Fruit fly (Drosophila melanogaster) whole organism, wandering third instar larva: ENCODE data around the gene CG13877.

ENCODE experiments used
- Abd-B ChIP-seq: fragments of >200 bp; optimal IDR thresholded peaks from 2 replicates; lab custom pipeline; 2017; ENCODE audit warnings: missing biosample characterization, missing genetic modification characterization
- CG32264 ChIP-seq: fragments of 200-800 bp; sonication (Bioruptor generic); optimal IDR thresholded peaks from 2 replicates; lab custom pipeline; 2016; ENCODE audit warnings: missing biosample characterization, missing genetic modification characterization
- CG9705 ChIP-seq: fragments of 200-800 bp; sonication (Bioruptor generic); optimal IDR thresholded peaks from 2 replicates; lab custom pipeline; 2018; ENCODE audit warnings: missing biosample characterization, mild to moderate bottlenecking, missing genetic modification characterization
- CrebA ChIP-seq: fragments of 200-800 bp; sonication (Bioruptor generic); optimal IDR thresholded peaks from 2 replicates; lab custom pipeline; 2016; ENCODE audit warnings: missing biosample characterization, mild to moderate bottlenecking, missing genetic modification characterization, borderline replicate concordance
- Dfd ChIP-seq: fragments of >200 bp; optimal IDR thresholded peaks from 2 replicates; lab custom pipeline; 2017; ENCODE audit warnings: missing biosample characterization, missing genetic modification characterization
- Dif ChIP-seq: fragments of 200-275, 200-300 bp; sonication (Bioruptor generic); optimal IDR thresholded peaks from 2 replicates; lab custom pipeline; 2018; ENCODE audit warnings: missing biosample characterization, missing genetic modification characterization; ENCODE audit not compliant: partially characterized antibody
- GATAd ChIP-seq: sonication (Bioruptor generic); optimal IDR thresholded peaks from 2 replicates; lab custom pipeline; 2016; ENCODE audit warnings: missing biosample characterization, missing genetic modification characterization
- HLH106 ChIP-seq: fragments of 200-800 bp; optimal IDR thresholded peaks from 3 replicates; lab custom pipeline; 2019; ENCODE audit warnings: missing biosample characterization, mild to moderate bottlenecking, missing genetic modification characterization, moderate library complexity
- Hnf4 ChIP-seq: fragments of 200-800 bp; sonication (Bioruptor generic); optimal IDR thresholded peaks from 2 replicates; lab custom pipeline; 2016; ENCODE audit warnings: missing biosample characterization, mild to moderate bottlenecking, missing genetic modification characterization
- Hr78 ChIP-seq: fragments of >200 bp; optimal IDR thresholded peaks from 2 replicates; lab custom pipeline; 2017; ENCODE audit warnings: missing biosample characterization, missing genetic modification characterization
- Hr83 ChIP-seq: fragments of 200-300 bp; sonication (Bioruptor generic); optimal IDR thresholded peaks from 2 replicates; lab custom pipeline; 2016; ENCODE audit warnings: missing biosample characterization, mild to moderate bottlenecking, missing genetic modification characterization, moderate library complexity; ENCODE audit not compliant: poor library complexity, severe bottlenecking
- Jra ChIP-seq: sonication (Bioruptor generic); optimal IDR thresholded peaks from 2 replicates; lab custom pipeline; 2016; ENCODE audit warnings: missing biosample characterization, missing genetic modification characterization
- Mio ChIP-seq: sonication (Bioruptor generic); optimal IDR thresholded peaks from 2 replicates; lab custom pipeline; 2016; ENCODE audit warnings: missing biosample characterization, missing genetic modification characterization
- Myc ChIP-seq: fragments of >200 bp; optimal IDR thresholded peaks from 2 replicates; lab custom pipeline; 2017
- N ChIP-seq: fragments of >200 bp; optimal IDR thresholded peaks from 2 replicates; lab custom pipeline; 2018; ENCODE audit warnings: missing biosample characterization, missing external identifiers, missing genetic modification characterization
- OdsH ChIP-seq: fragments of 200-800 bp; sonication (Bioruptor generic); optimal IDR thresholded peaks from 2 replicates; lab custom pipeline; 2016; ENCODE audit warnings: missing biosample characterization, mild to moderate bottlenecking, missing genetic modification characterization
- Rel ChIP-seq, 2 experiments: fragments of 200-800 bp; sonication (Bioruptor generic) in 1 of 2; optimal IDR thresholded peaks; 2 replicates in 1 of 2; 3 replicates in 1 of 2; lab custom pipeline; 2016 to 2019; ENCODE audit warnings: mild to moderate bottlenecking in 2 of 2, missing biosample characterization in 2 of 2, missing genetic modification characterization in 2 of 2, moderate library complexity in 1 of 2
- Sp1 ChIP-seq: fragments of 200-800 bp; sonication (Bioruptor generic); optimal IDR thresholded peaks from 3 replicates; lab custom pipeline; 2019; ENCODE audit warnings: missing biosample characterization, mild to moderate bottlenecking, missing genetic modification characterization, moderate library complexity
- Vsx2 ChIP-seq: fragments of 200-300, 225-300 bp; sonication (Bioruptor generic); optimal IDR thresholded peaks from 2 replicates; lab custom pipeline; 2018; ENCODE audit warnings: missing biosample characterization, missing genetic modification characterization; ENCODE audit not compliant: partially characterized antibody
- br ChIP-seq: fragments of 200-800 bp; sonication (Bioruptor generic); optimal IDR thresholded peaks from 2 replicates; lab custom pipeline; 2016; ENCODE audit warnings: missing biosample characterization, missing genetic modification characterization
- brk ChIP-seq: fragments of 200-800 bp; sonication (Bioruptor generic); optimal IDR thresholded peaks from 2 replicates; lab custom pipeline; 2016; ENCODE audit warnings: missing biosample characterization, mild to moderate bottlenecking, missing genetic modification characterization
- dl ChIP-seq, 2 experiments: fragments of 175-275, 200-275 bp in 1 of 2; fragments of 200-275 bp in 1 of 2; sonication (Bioruptor generic); optimal IDR thresholded peaks; lab custom pipeline; 2018; ENCODE audit warnings: mild to moderate bottlenecking in 2 of 2, missing biosample characterization in 2 of 2, missing genetic modification characterization in 2 of 2, moderate library complexity in 2 of 2; ENCODE audit not compliant: partially characterized antibody in 2 of 2, insufficient read depth in 1 of 2
- dmrt93B ChIP-seq: fragments of 200-800 bp; sonication (Bioruptor generic); optimal IDR thresholded peaks from 2 replicates; lab custom pipeline; 2018; ENCODE audit warnings: missing biosample characterization, mild to moderate bottlenecking, missing genetic modification characterization
- dsf ChIP-seq: sonication (Bioruptor generic); optimal IDR thresholded peaks from 2 replicates; lab custom pipeline; 2016; ENCODE audit warnings: missing biosample characterization, missing genetic modification characterization, borderline replicate concordance
- ey ChIP-seq: fragments of 200-800 bp; sonication (Bioruptor generic); optimal IDR thresholded peaks from 2 replicates; lab custom pipeline; 2016; ENCODE audit warnings: missing biosample characterization, missing genetic modification characterization
- foxo ChIP-seq, 2 experiments: fragments of 200-800 bp; sonication (Bioruptor generic); optimal IDR thresholded peaks; 2 replicates in 1 of 2; 3 replicates in 1 of 2; lab custom pipeline; 2016 to 2017; ENCODE audit warnings: missing biosample characterization in 2 of 2, missing genetic modification characterization in 2 of 2
- fru ChIP-seq: fragments of 200-800 bp; sonication (Bioruptor generic); optimal IDR thresholded peaks from 3 replicates; lab custom pipeline; 2016; ENCODE audit warnings: missing biosample characterization, mild to moderate bottlenecking, missing genetic modification characterization
- h ChIP-seq: fragments of 200-800 bp; sonication (Bioruptor generic); optimal IDR thresholded peaks from 3 replicates; lab custom pipeline; 2016; ENCODE audit warnings: missing biosample characterization, mild to moderate bottlenecking, missing genetic modification characterization
- jim ChIP-seq: fragments of 175-275, 200-325 bp; sonication (Bioruptor generic); optimal IDR thresholded peaks from 2 replicates; lab custom pipeline; 2016; ENCODE audit warnings: missing biosample characterization, mild to moderate bottlenecking, missing genetic modification characterization
- lola ChIP-seq: fragments of >200 bp; optimal IDR thresholded peaks from 2 replicates; lab custom pipeline; 2017; ENCODE audit warnings: missing biosample characterization, missing genetic modification characterization
- pan ChIP-seq: fragments of >200 bp; optimal IDR thresholded peaks from 2 replicates; lab custom pipeline; 2017
- psq ChIP-seq: fragments of 200-800 bp; sonication (Bioruptor generic); optimal IDR thresholded peaks from 3 replicates; lab custom pipeline; 2017; ENCODE audit warnings: missing biosample characterization, mild to moderate bottlenecking, missing genetic modification characterization, moderate library complexity
- rgr ChIP-seq: fragments of 200-800 bp; sonication (Bioruptor generic); optimal IDR thresholded peaks from 3 replicates; lab custom pipeline; 2016; ENCODE audit warnings: missing biosample characterization, mild to moderate bottlenecking, missing genetic modification characterization
- sage ChIP-seq: fragments of 200-800 bp; sonication (Bioruptor generic); optimal IDR thresholded peaks from 2 replicates; lab custom pipeline; 2016; ENCODE audit warnings: missing biosample characterization, mild to moderate bottlenecking, missing genetic modification characterization
- sv ChIP-seq: fragments of 200-800 bp; sonication (Bioruptor generic); optimal IDR thresholded peaks from 3 replicates; lab custom pipeline; 2016; ENCODE audit warnings: missing biosample characterization, missing genetic modification characterization
- tai ChIP-seq: sonication (Bioruptor generic); optimal IDR thresholded peaks from 2 replicates; lab custom pipeline; 2016; ENCODE audit warnings: missing biosample characterization, missing genetic modification characterization
- usp ChIP-seq: fragments of >200 bp; optimal IDR thresholded peaks from 2 replicates; lab custom pipeline; 2017; ENCODE audit warnings: missing biosample characterization, missing genetic modification characterization
- woc ChIP-seq: sonication (Bioruptor generic); optimal IDR thresholded peaks from 2 replicates; lab custom pipeline; 2016; ENCODE audit warnings: missing biosample characterization, mild to moderate bottlenecking, missing genetic modification characterization

Gene CG13877

dm6 chr3L:212520-212919 is 5.3 kb upstream of the CG13877 start, which contains the start of the genes thoc7 and Dis3l2:
TSS of gene thoc7 (minus strand) at chr3L:212687.
TSS of gene Dis3l2 (plus strand) at chr3L:212709.
- TF ChIP-seq jim (GFP tag; lab: Kevin White, UChicago) = no peak
- TF ChIP-seq lola = no peak
- TF ChIP-seq rgr (GFP tag; lab: Kevin White, UChicago) = no peak
- no peak for TF ChIP-seq fru (GFP tag; lab: Kevin White, UChicago)
- TF ChIP-seq dmrt93B (GFP tag; lab: Kevin White, UChicago) = no peak
- TF ChIP-seq Dfd = no peak
- TF ChIP-seq CrebA = no peak

dm6 chr3L:216325-216724 is 1.5 kb upstream of the CG13877 start, which contains the start of gene Kaz1-ORFB:
TSS of gene Kaz1-ORFB (plus strand) at chr3L:216625.
- TF ChIP-seq sage (GFP tag; lab: Kevin White, UChicago) (no peak), usp (no peak), h (GFP tag; lab: Kevin White, UChicago) (no peak), jim (GFP tag; lab: Kevin White, UChicago) (no peak), dsf (GFP tag; lab: Kevin White, UChicago) (no peak), CG9705 (GFP tag; lab: Kevin White, UChicago) (no peak), Dfd (no peak), Mio (no peak), sv (GFP tag; lab: Kevin White, UChicago) (no peak), Dif (GFP tag; lab: Kevin White, UChicago) (no peak), tai (GFP tag; lab: Kevin White, UChicago) (no peak), Rel (GFP tag; optimal IDR thresholded peaks at IDR 0.05; lab: Kevin White, UChicago) (no peak), Rel (tag; optimal IDR thresholded peaks at IDR 0.05; lab: Kevin White, UChicago) (no peak), dmrt93B (GFP tag; lab: Kevin White, UChicago) (no peak), pan (lab: Kevin White, UChicago) (no peak), fru (GFP tag; lab: Kevin White, UChicago) (no peak)

dm6 chr3L:223019-223902 is 5.4 kb downstream of the CG13877 start, which contains the start of the genes pyx and CG33229:
TSS of gene pyx (minus strand) at chr3L:223069.
TSS of gene CG33229 (plus strand) at chr3L:223852.
- peak; percentile 44 for TF ChIP-seq sage (GFP tag; lab: Kevin White, UChicago)
- TF ChIP-seq dl (GFP tag; optimal IDR thresholded peaks at IDR 0.05; lab: Kevin White, UChicago; ENCODE audit: insufficient read depth in 1 of 2, partially characterized antibody in 2 of 2) = no peak
- peak; percentile 73 for TF ChIP-seq dmrt93B (GFP tag; lab: Kevin White, UChicago)
- no peak for TF ChIP-seq brk (GFP tag; lab: Kevin White, UChicago)
- TF ChIP-seq tai (GFP tag; lab: Kevin White, UChicago) = no peak
- peak; percentile 67 for TF ChIP-seq CG9705 (GFP tag; lab: Kevin White, UChicago)
- TF ChIP-seq foxo (GFP tag; optimal IDR thresholded peaks at IDR 0.05; lab: Kevin White, UChicago) = peak in 1 of 2 experiments; percentile 81
- TF ChIP-seq ey (GFP tag; lab: Kevin White, UChicago) = peak; percentile 77
- TF ChIP-seq lola = no peak
- TF ChIP-seq sv (GFP tag; lab: Kevin White, UChicago) = peak; percentile 82
- no peak for TF ChIP-seq CG32264
- TF ChIP-seq pan (lab: Kevin White, UChicago) = no peak
- TF ChIP-seq HLH106 (tag; lab: Kevin White, UChicago) = peak; percentile 85
- TF ChIP-seq dsf (GFP tag; lab: Kevin White, UChicago) = no peak
- TF ChIP-seq Mio = no peak
- no peak for TF ChIP-seq CrebA
- no peak for TF ChIP-seq usp
- TF ChIP-seq Hr83 (GFP tag; lab: Kevin White, UChicago) = peak; percentile 63
- peak; percentile 4 for TF ChIP-seq Hnf4 (GFP tag; lab: Kevin White, UChicago)
- TF ChIP-seq Myc = no peak
- no peak for TF ChIP-seq Hr78 (GFP tag; lab: Kevin White, UChicago)
- peak; percentile 17 for TF ChIP-seq jim (GFP tag; lab: Kevin White, UChicago)
- TF ChIP-seq OdsH = peak; percentile 60
- no peak for TF ChIP-seq Jra
- TF ChIP-seq h (GFP tag; lab: Kevin White, UChicago) = peak; percentile 73
- TF ChIP-seq Rel (GFP tag; optimal IDR thresholded peaks at IDR 0.05; lab: Kevin White, UChicago) = peak; percentile 3
- TF ChIP-seq Rel (tag; optimal IDR thresholded peaks at IDR 0.05; lab: Kevin White, UChicago) = no peak
- TF ChIP-seq br (GFP tag; lab: Kevin White, UChicago) = peak; percentile 68
- peak; percentile 58 for TF ChIP-seq rgr (GFP tag; lab: Kevin White, UChicago)
- peak; percentile 74 for TF ChIP-seq fru (GFP tag; lab: Kevin White, UChicago)
- peak; percentile 53 for TF ChIP-seq psq (GFP tag; lab: Kevin White, UChicago)
- TF ChIP-seq woc (GFP tag; lab: Kevin White, UChicago) = peak; percentile 37
- no peak for TF ChIP-seq GATAd
- TF ChIP-seq N (GFP tag; lab: Kevin White, UChicago) = no peak
- peak; percentile 61 for TF ChIP-seq Sp1 (GFP tag; lab: Kevin White, UChicago)
- TF ChIP-seq Dfd = no peak
- TF ChIP-seq Vsx2 = no peak
- TF ChIP-seq Dif (GFP tag; lab: Kevin White, UChicago) = no peak
- no peak for TF ChIP-seq Abd-B (GFP tag; lab: Kevin White, UChicago)
